Worm (Caenorhabditis elegans) whole organism, L3 larva: Measurements from ENCODE around the gene twk-49.

Experiments used
- ceh-9 ChIP-seq: sonication (generic microtip); optimal IDR thresholded peaks from 2 replicates; lab custom pipeline; 2018; ENCODE audit warnings: missing biosample characterization, missing genetic modification characterization
- nhr-28 ChIP-seq: fragments of 150-350 bp; optimal IDR thresholded peaks from 2 replicates; lab custom pipeline; 2014; ENCODE audit warnings: missing biosample characterization, missing genetic modification characterization
- pqm-1 ChIP-seq: fragments of 150-350 bp; optimal IDR thresholded peaks from 2 replicates; lab custom pipeline; 2017; ENCODE audit warnings: missing biosample characterization, missing genetic modification characterization, inconsistent platforms
- sea-2 ChIP-seq: fragments of 150-350 bp; sonication (generic microtip); optimal IDR thresholded peaks from 4 replicates; lab custom pipeline; 2014; ENCODE audit warnings: missing biosample characterization, missing genetic modification reagents, missing genetic modification characterization
- tbx-2 ChIP-seq: sonication (generic microtip); optimal IDR thresholded peaks from 2 replicates; lab custom pipeline; 2016; ENCODE audit warnings: mild to moderate bottlenecking, missing genetic modification characterization, missing compliant biosample characterization
- ztf-11 ChIP-seq: fragments of 150-350 bp; optimal IDR thresholded peaks from 2 replicates; lab custom pipeline; 2014; ENCODE audit warnings: missing biosample characterization, missing genetic modification characterization
- ztf-4 ChIP-seq: fragments of 150-350 bp; optimal IDR thresholded peaks from 2 replicates; lab custom pipeline; 2014; ENCODE audit warnings: missing biosample characterization, missing genetic modification characterization

DNA sequence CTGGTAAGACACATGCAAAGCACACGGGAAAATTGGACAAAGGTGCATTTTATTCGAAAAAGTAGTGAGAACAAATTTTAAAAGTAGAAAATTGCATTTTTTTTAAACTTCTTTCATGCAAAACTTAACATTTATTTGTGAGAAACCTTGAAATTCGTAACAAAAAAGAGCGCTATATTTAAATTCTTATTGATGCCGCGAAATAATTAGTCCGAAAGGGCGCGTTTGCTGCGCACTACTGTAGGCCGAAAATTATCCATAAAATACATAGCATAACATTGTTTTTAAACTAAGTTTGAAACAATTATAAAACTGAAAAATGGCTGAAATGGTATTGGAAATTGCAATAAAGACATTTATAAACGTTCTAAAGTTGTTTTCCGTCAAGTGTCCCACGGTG, 20.7 kb upstream of the twk-49 start:
- TF ChIP-seq nhr-28 (tag; lab: Kevin White, UChicago): no peak
- TF ChIP-seq pqm-1 (tag; lab: Kevin White, UChicago): no peak
- TF ChIP-seq tbx-2 (tag; lab: Kevin White, UChicago): no peak
- no peak for TF ChIP-seq ztf-11 (tag; lab: Kevin White, UChicago)
- TF ChIP-seq ztf-4: no peak
- TF ChIP-seq sea-2 (GFP tag; lab: Kevin White, UChicago): no peak
- TF ChIP-seq ceh-9 (tag; lab: Kevin White, UChicago): no peak
